Fruit fly (Drosophila melanogaster): Measurements from ENCODE around the gene CG15317.
A peak's percentile ranks its signal among the peaks of the same experiment; 100 is the strongest.

Gene CG15317

dm6 chrX:9578696-9579509 lies 22.6 kb upstream of the CG15317 start (continued):
- TF ChIP-seq CG34224 (GFP tag; IDR thresholded peaks at IDR 0.05; ENCODE audit: partially characterized antibody), result no peak
- no peak for TF ChIP-seq sna (GFP tag; IDR thresholded peaks at IDR 0.05; ENCODE audit: partially characterized antibody)
- peak; percentile 99 for TF ChIP-seq sisA (GFP tag; IDR thresholded peaks at IDR 0.05)
- no peak for TF ChIP-seq BEAF-32 (GFP tag; optimal IDR thresholded peaks at IDR 0.05)
- peak; percentile 98 for TF ChIP-seq NC2β (GFP tag; optimal IDR thresholded peaks at IDR 0.05)
- TF ChIP-seq Kr (GFP tag; optimal IDR thresholded peaks at IDR 0.05), result peak; percentile 81
- TF ChIP-seq CG15011 (GFP tag; optimal IDR thresholded peaks at IDR 0.05), result peak; percentile 94
- no peak for TF ChIP-seq CG14860 (GFP tag; IDR thresholded peaks at IDR 0.05; ENCODE audit: partially characterized antibody)
- TF ChIP-seq CG6683 (GFP tag; optimal IDR thresholded peaks at IDR 0.05), result peak; percentile 91
- peak; percentile 98 for TF ChIP-seq ewg (GFP tag; optimal IDR thresholded peaks at IDR 0.05)
- TF ChIP-seq CG6813 (GFP tag; optimal IDR thresholded peaks at IDR 0.05), result peak; percentile 97
- peak; percentile 98 for TF ChIP-seq Aef1 (GFP tag; IDR thresholded peaks at IDR 0.05)
- peak; percentile 95 for TF ChIP-seq CG9817 (tag; optimal IDR thresholded peaks at IDR 0.05)
- peak; percentile 96 for TF ChIP-seq ab (GFP tag; optimal IDR thresholded peaks at IDR 0.05)
- TF ChIP-seq CG7786 (GFP tag; optimal IDR thresholded peaks at IDR 0.05), result peak; percentile 99
- peak; percentile 98 for TF ChIP-seq CG4617 (GFP tag; optimal IDR thresholded peaks at IDR 0.05; ENCODE audit: borderline replicate concordance)
- TF ChIP-seq CG12769 (tag; optimal IDR thresholded peaks at IDR 0.05), result peak; percentile 99
- TF ChIP-seq CTCF (GFP tag; optimal IDR thresholded peaks at IDR 0.05), result peak; percentile 61
- no peak for TF ChIP-seq cad (GFP tag; optimal IDR thresholded peaks at IDR 0.05)
- peak; percentile 93 for TF ChIP-seq sqz (GFP tag; optimal IDR thresholded peaks at IDR 0.05)
- TF ChIP-seq tx (GFP tag; optimal IDR thresholded peaks at IDR 0.05), result peak; percentile 98
- TF ChIP-seq CG5245 (GFP tag; optimal IDR thresholded peaks at IDR 0.05), result peak; percentile 98
- TF ChIP-seq Dip3 (GFP tag; optimal IDR thresholded peaks at IDR 0.05), result peak; percentile 98
- no peak for TF ChIP-seq h (optimal IDR thresholded peaks at IDR 0.05)
- peak; percentile 86 for TF ChIP-seq Nf-YB (GFP tag; optimal IDR thresholded peaks at IDR 0.05)
- TF ChIP-seq Ssrp (tag; optimal IDR thresholded peaks at IDR 0.05), result peak; percentile 99
- TF ChIP-seq chinmo (GFP tag; IDR thresholded peaks at IDR 0.05; ENCODE audit: partially characterized antibody), result peak; percentile 90; the same call in 2 of the 4 replicates
- TF ChIP-seq CG32767 (GFP tag; IDR thresholded peaks at IDR 0.05), result peak; percentile 97
- TF ChIP-seq Trl (optimal IDR thresholded peaks at IDR 0.05), result peak; percentile 11 to 32
- peak; percentile 99 for TF ChIP-seq Trl (GFP tag; optimal IDR thresholded peaks at IDR 0.05)
- TF ChIP-seq corto (GFP tag; optimal IDR thresholded peaks at IDR 0.05), result peak; percentile 91
- peak; percentile 39 to 40 for TF ChIP-seq insv (GFP tag; optimal IDR thresholded peaks at IDR 0.05)
- TF ChIP-seq CG9932 (GFP tag; IDR thresholded peaks at IDR 0.05), result peak; percentile 99
- TF ChIP-seq CG12155 (GFP tag; optimal IDR thresholded peaks at IDR 0.05), result peak; percentile 98
- TF ChIP-seq CG16813 (GFP tag; IDR thresholded peaks at IDR 0.05; ENCODE audit: partially characterized antibody), result no peak
- TF ChIP-seq CG17359 (tag; optimal IDR thresholded peaks at IDR 0.05), result peak; percentile 99
- TF ChIP-seq oc (tag; optimal IDR thresholded peaks at IDR 0.05), result peak; percentile 99
- TF ChIP-seq CG15514 (GFP tag; optimal IDR thresholded peaks at IDR 0.05), result peak; percentile 89
- no peak for TF ChIP-seq tna (GFP tag; IDR thresholded peaks at IDR 0.05; ENCODE audit: partially characterized antibody)
- TF ChIP-seq CG16779 (GFP tag; IDR thresholded peaks at IDR 0.05), result peak; percentile 97
- no peak for TF ChIP-seq hbn (GFP tag; IDR thresholded peaks at IDR 0.05; ENCODE audit: partially characterized antibody)
- peak; percentile 86 for TF ChIP-seq CG31365 (tag; optimal IDR thresholded peaks at IDR 0.05)
- peak; percentile 97 for TF ChIP-seq dati (GFP tag; IDR thresholded peaks at IDR 0.05)
- peak; percentile 96 for TF ChIP-seq Taf1 (GFP tag; IDR thresholded peaks at IDR 0.05)
- peak; percentile 96 for TF ChIP-seq eyg (GFP tag; optimal IDR thresholded peaks at IDR 0.05)
- TF ChIP-seq CG4328 (GFP tag; optimal IDR thresholded peaks at IDR 0.05), result peak; percentile 75
- peak; percentile 89 for TF ChIP-seq Doc2 (GFP tag; IDR thresholded peaks at IDR 0.05)
- peak; percentile 97 for TF ChIP-seq CG10462 (GFP tag; optimal IDR thresholded peaks at IDR 0.05)
- peak; percentile 93 for TF ChIP-seq nerfin-1 (tag; optimal IDR thresholded peaks at IDR 0.05)

All from whole organism, embryonic.